Worm (Caenorhabditis elegans) whole organism, L1 larva: ENCODE data around the gene T07F10.5.

Experiments used
- aha-1 ChIP-seq: fragments of 150-350 bp; optimal IDR thresholded peaks from 2 replicates; lab custom pipeline; 2014; ENCODE audit warnings: missing biosample characterization, missing genetic modification characterization
- isw-1 ChIP-seq: fragments of 200-800 bp; sonication (Bioruptor generic); IDR thresholded peaks from 2 replicates; pipeline ENCODE4 v1.3.6; 2022; ENCODE audit warnings: missing genetic modification characterization, missing compliant biosample characterization
- mdl-1 ChIP-seq, 2 experiments: fragments of 150-350 bp; optimal IDR thresholded peaks; 2 replicates each; lab custom pipeline; 2014 to 2017; ENCODE audit warnings: missing biosample characterization in 2 of 2, missing genetic modification characterization in 2 of 2, inconsistent platforms in 1 of 2
- nhr-237 ChIP-seq: fragments of 150-350 bp; optimal IDR thresholded peaks from 2 replicates; lab custom pipeline; 2014; ENCODE audit warnings: missing biosample characterization, missing genetic modification characterization
- pqm-1 ChIP-seq: sonication (generic microtip); optimal IDR thresholded peaks from 3 replicates; lab custom pipeline; 2017; ENCODE audit warnings: missing biosample characterization, missing genetic modification characterization
- unc-62 ChIP-seq: fragments of 150-350 bp; optimal IDR thresholded peaks from 2 replicates; lab custom pipeline; 2014; ENCODE audit warnings: missing biosample characterization, missing genetic modification reagents, missing genetic modification characterization
- zip-4 ChIP-seq: fragments of 200-800 bp; sonication (Bioruptor generic); optimal IDR thresholded peaks from 2 replicates; lab custom pipeline; 2018; ENCODE audit warnings: mild to moderate bottlenecking, missing genetic modification characterization, moderate library complexity, missing compliant biosample characterization

ce11 chrV:12824777-12825176, 40.9 kb upstream of the T07F10.5 start, which contains the start of gene ugt-16:
- TF ChIP-seq zip-4 (GFP tag; lab: Kevin White, UChicago), result no peak
- TF ChIP-seq unc-62, result no peak
- no peak for TF ChIP-seq isw-1 (GFP tag; lab: Robert Waterston, UW)
- TF ChIP-seq aha-1 (tag; lab: Kevin White, UChicago), result no peak
- no peak for TF ChIP-seq mdl-1 (tag; optimal IDR thresholded peaks at IDR 0.05; lab: Kevin White, UChicago)
- TF ChIP-seq nhr-237 (tag; lab: Kevin White, UChicago), result no peak
- no peak for TF ChIP-seq pqm-1 (tag; lab: Kevin White, UChicago)
